Worm (Caenorhabditis elegans) whole organism, mixed stage, embryonic: ENCODE data around the gene C39D10.7.

Source experiments
- elt-3 ChIP-seq: fragments of 150-350 bp; optimal IDR thresholded peaks from 2 replicates; lab custom pipeline; 2014; ENCODE audit warnings: missing biosample characterization, missing genetic modification characterization
- lin-13 ChIP-seq: fragments of 150-350 bp; optimal IDR thresholded peaks from 2 replicates; lab custom pipeline; 2014; ENCODE audit warnings: missing biosample characterization, missing genetic modification characterization
- lsy-2 ChIP-seq: fragments of 150-350 bp; optimal IDR thresholded peaks from 2 replicates; lab custom pipeline; 2014; ENCODE audit warnings: missing biosample characterization, missing genetic modification characterization
- sptf-1 ChIP-seq: sonication (generic microtip); optimal IDR thresholded peaks from 2 replicates; lab custom pipeline; 2017; ENCODE audit warnings: mild to moderate bottlenecking, missing genetic modification characterization, moderate library complexity, missing compliant biosample characterization
- ztf-11 ChIP-seq: fragments of 150-350 bp; optimal IDR thresholded peaks from 2 replicates; lab custom pipeline; 2014; ENCODE audit warnings: missing biosample characterization, missing genetic modification characterization

- TF ChIP-seq sptf-1 (no peak), lsy-2 (tag; lab: Kevin White, UChicago) (no peak), lin-13 (tag; lab: Kevin White, UChicago) (no peak), elt-3 (tag; lab: Kevin White, UChicago) (no peak), ztf-11 (tag; lab: Kevin White, UChicago) (no peak)
These were observed 40.4 kb downstream of the C39D10.7 start for ce11 chrX:7873350-7873749.
